Worm (Caenorhabditis elegans): ENCODE results near the gene T18D3.1.

Gene T18D3.1

DNA sequence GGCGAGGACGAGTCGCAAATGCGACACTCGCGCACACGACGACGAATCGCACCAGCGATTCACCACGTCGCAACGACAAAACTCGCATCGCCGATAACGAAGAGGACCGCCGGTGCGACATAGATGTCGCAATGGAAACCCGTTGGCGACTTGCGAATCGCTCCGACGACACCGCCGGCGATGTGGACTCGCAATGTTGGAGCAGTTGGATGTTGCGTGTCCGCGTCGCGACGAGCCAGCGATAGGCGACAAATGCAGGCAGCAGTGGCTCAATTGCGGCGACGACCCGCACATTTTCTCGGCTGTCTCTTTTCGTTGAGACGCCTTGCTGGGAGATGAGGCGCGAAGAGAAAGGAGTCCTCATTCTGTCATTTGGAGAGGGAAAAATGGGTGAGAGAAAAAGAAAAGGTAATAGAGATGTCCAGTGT, 2.4 kb upstream of the T18D3.1 start (continued):
- TF ChIP-seq ama-1 (optimal IDR thresholded peaks at IDR 0.05), result no peak
- TF ChIP-seq ama-1 (GFP tag; optimal IDR thresholded peaks at IDR 0.05), result no peak
- no peak for TF ChIP-seq B0035.1 (tag; optimal IDR thresholded peaks at IDR 0.05)
- no peak for TF ChIP-seq die-1 (tag; optimal IDR thresholded peaks at IDR 0.05)
- TF ChIP-seq hrde-1 (tag; optimal IDR thresholded peaks at IDR 0.05; ENCODE audit: borderline replicate concordance), result no peak
- no peak for TF ChIP-seq sptf-2 (GFP tag; optimal IDR thresholded peaks at IDR 0.05)
- TF ChIP-seq xnd-1 (tag; optimal IDR thresholded peaks at IDR 0.05), result no peak
- TF ChIP-seq lin-35 (GFP tag; optimal IDR thresholded peaks at IDR 0.05), result peak in 1 of 3 experiments; percentile 24
- TF ChIP-seq nfyb-1 (GFP tag; IDR thresholded peaks at IDR 0.05), result peak; percentile 18; the same call in 1 of the 2 replicates
- TF ChIP-seq pbrm-1 (GFP tag; IDR thresholded peaks at IDR 0.05), result no peak; the same call in 1 of the 2 replicates
- TF ChIP-seq F23B12.7 (tag; optimal IDR thresholded peaks at IDR 0.05; ENCODE audit: insufficient read depth), result peak; percentile 52
- no peak for TF ChIP-seq ceh-58 (GFP tag; IDR thresholded peaks at IDR 0.05)
- no peak for TF ChIP-seq T07F8.4 (tag; optimal IDR thresholded peaks at IDR 0.05)
- no peak for TF ChIP-seq F37B4.10 (GFP tag; IDR thresholded peaks at IDR 0.05)
- TF ChIP-seq Y95B8A.8 (GFP tag; IDR thresholded peaks at IDR 0.05), result no peak
- peak; percentile 25 for TF ChIP-seq ztf-26 (tag; optimal IDR thresholded peaks at IDR 0.05)
- TF ChIP-seq C06A6.2 (GFP tag; conservative IDR thresholded peaks at IDR 0.05), result no peak
- TF ChIP-seq hsf-1 (GFP tag; IDR thresholded peaks at IDR 0.05), result no peak
- peak; percentile 58; the same call in 1 of the 2 replicates for TF ChIP-seq B0336.3 (GFP tag; IDR thresholded peaks at IDR 0.05)
- no peak for TF ChIP-seq sea-2 (GFP tag; IDR thresholded peaks at IDR 0.05)
- no peak for TF ChIP-seq B0019.2 (GFP tag; conservative IDR thresholded peaks at IDR 0.05)
- TF ChIP-seq lin-26 (GFP tag; IDR thresholded peaks at IDR 0.05), result peak; percentile 62; the same call in 1 of the 2 replicates
- TF ChIP-seq Y79H2A.3 (GFP tag; conservative IDR thresholded peaks at IDR 0.05), result no peak
- TF ChIP-seq nhr-120 (GFP tag; IDR thresholded peaks at IDR 0.05), result no peak
- no peak for TF ChIP-seq C17E4.6 (GFP tag; IDR thresholded peaks at IDR 0.05)
- no peak for TF ChIP-seq zim-3 (tag; optimal IDR thresholded peaks at IDR 0.05)
- TF ChIP-seq him-1 (tag; optimal IDR thresholded peaks at IDR 0.05), result no peak
- no peak for TF ChIP-seq aptf-2 (GFP tag; conservative IDR thresholded peaks at IDR 0.05)
- peak; percentile 11 for TF ChIP-seq B0261.1 (tag; optimal IDR thresholded peaks at IDR 0.05)
- 0 out of 2 replicates have a peak, but pooled peaks have one; percentile 16 for TF ChIP-seq madf-6 (GFP tag; IDR thresholded peaks at IDR 0.05)
- peak; percentile 54 for TF ChIP-seq lin-40 (tag; optimal IDR thresholded peaks at IDR 0.05)
- TF ChIP-seq zfh-2 (GFP tag; conservative IDR thresholded peaks at IDR 0.05), result peak; percentile 97
- peak; percentile 44 for TF ChIP-seq nhr-80 (tag; optimal IDR thresholded peaks at IDR 0.05)
- no peak for TF ChIP-seq ekl-4 (GFP tag; IDR thresholded peaks at IDR 0.05)
- peak; percentile 69 for TF ChIP-seq mcd-1 (GFP tag; IDR thresholded peaks at IDR 0.05)
- TF ChIP-seq mxl-1 (tag; optimal IDR thresholded peaks at IDR 0.05), result no peak
- TF ChIP-seq attf-3 (GFP tag; conservative IDR thresholded peaks at IDR 0.05), result no peak
- no peak for TF ChIP-seq repo-1 (tag; optimal IDR thresholded peaks at IDR 0.05)
- TF ChIP-seq F33H1.4 (GFP tag; IDR thresholded peaks at IDR 0.05), result no peak
- peak; percentile 9 for TF ChIP-seq snpc-4 (GFP tag; optimal IDR thresholded peaks at IDR 0.05)
- peak in 1 of 4 experiments; percentile 29 for TF ChIP-seq snpc-4 (tag; optimal IDR thresholded peaks at IDR 0.05)
- no peak for TF ChIP-seq nfya-2 (GFP tag; IDR thresholded peaks at IDR 0.05)
- peak; percentile 61 for TF ChIP-seq ceh-27 (GFP tag; optimal IDR thresholded peaks at IDR 0.05)
- peak; percentile 53 for TF ChIP-seq chd-7 (tag; optimal IDR thresholded peaks at IDR 0.05)
- no peak for TF ChIP-seq ccch-3 (GFP tag; optimal IDR thresholded peaks at IDR 0.05)
- peak; percentile 56 for TF ChIP-seq K11D2.4 (GFP tag; IDR thresholded peaks at IDR 0.05)
- TF ChIP-seq efl-1 (GFP tag; optimal IDR thresholded peaks at IDR 0.05), result no peak
- no peak for TF ChIP-seq madf-3 (GFP tag; IDR thresholded peaks at IDR 0.05)
- TF ChIP-seq Y53F4B.3 (GFP tag; IDR thresholded peaks at IDR 0.05), result no peak
- TF ChIP-seq egrh-3 (GFP tag; IDR thresholded peaks at IDR 0.05), result peak; percentile 59; the same call in 1 of the 2 replicates
